Fruit fly (Drosophila melanogaster) whole organism, embryonic: ENCODE measurements around the gene Osi14.

ENCODE experiments used
- Aef1 ChIP-seq: fragments of 200-800 bp; sonication (Bioruptor generic); IDR thresholded peaks from 3 replicates; pipeline ENCODE4 v1.3.6; 2022; ENCODE audit warnings: missing biosample characterization, missing genetic modification characterization
- Atf-2 ChIP-seq: fragments of 200-800 bp; sonication (Bioruptor generic); optimal IDR thresholded peaks from 2 replicates; lab custom pipeline; 2016; ENCODE audit warnings: missing biosample characterization, missing genetic modification characterization
- Blimp-1 ChIP-seq: fragments of 200-800 bp; sonication (Bioruptor generic); optimal IDR thresholded peaks from 3 replicates; lab custom pipeline; 2018; ENCODE audit warnings: missing biosample characterization, missing genetic modification characterization, mild to moderate bottlenecking, moderate library complexity, missing genetic modification reagents
- CG1024 ChIP-seq: fragments of 200-800 bp; sonication (Bioruptor generic); IDR thresholded peaks from 2 replicates; pipeline ENCODE4 v1.3.6; 2022; ENCODE audit warnings: missing biosample characterization, missing genetic modification characterization
- CG11695 ChIP-seq: fragments of 200-800 bp; sonication (Bioruptor generic); IDR thresholded peaks from 3 replicates; pipeline ENCODE4 v1.3.6; 2022; ENCODE audit warnings: missing biosample characterization, missing genetic modification characterization
- CG12104 ChIP-seq: fragments of 200-800 bp; sonication (Bioruptor generic); optimal IDR thresholded peaks from 3 replicates; lab custom pipeline; 2016; ENCODE audit warnings: missing biosample characterization, missing genetic modification characterization
- CG12219 ChIP-seq: fragments of 200-800 bp; sonication (Bioruptor generic); optimal IDR thresholded peaks from 3 replicates; lab custom pipeline; 2018; ENCODE audit warnings: missing biosample characterization, mild to moderate bottlenecking, missing genetic modification characterization
- CG12659 ChIP-seq: fragments of 200-800 bp; sonication (Bioruptor generic); optimal IDR thresholded peaks from 3 replicates; lab custom pipeline; 2017; ENCODE audit warnings: mild to moderate bottlenecking, missing biosample characterization, missing genetic modification reagents, missing genetic modification characterization
- CG13296 ChIP-seq: fragments of 200-800 bp; sonication (Bioruptor generic); optimal IDR thresholded peaks from 3 replicates; lab custom pipeline; 2018; ENCODE audit warnings: missing biosample characterization, mild to moderate bottlenecking, missing genetic modification characterization
- CG14860 ChIP-seq: fragments of 200-800 bp; sonication (Bioruptor generic); IDR thresholded peaks from 3 replicates; pipeline ENCODE4 v1.3.6; 2022; ENCODE audit warnings: missing biosample characterization, missing genetic modification characterization; ENCODE audit not compliant: partially characterized antibody
- CG15073 ChIP-seq: fragments of 200-800 bp; sonication (Bioruptor generic); optimal IDR thresholded peaks from 2 replicates; lab custom pipeline; 2016; ENCODE audit warnings: missing biosample characterization, missing genetic modification characterization
- CG1529 ChIP-seq: fragments of 200-800 bp; sonication (Bioruptor generic); optimal IDR thresholded peaks from 3 replicates; lab custom pipeline; 2018; ENCODE audit warnings: missing biosample characterization, missing genetic modification characterization
- CG15601 ChIP-seq: fragments of 200-800 bp; sonication (Bioruptor generic); optimal IDR thresholded peaks from 3 replicates; lab custom pipeline; 2019; ENCODE audit warnings: missing biosample characterization, mild to moderate bottlenecking, missing genetic modification characterization, moderate library complexity
- CG1602 ChIP-seq: fragments of 200-800 bp; sonication (Bioruptor generic); optimal IDR thresholded peaks from 3 replicates; lab custom pipeline; 2016; ENCODE audit warnings: missing biosample characterization, missing genetic modification characterization
- CG1603 ChIP-seq: fragments of 200-800 bp; sonication (Bioruptor generic); optimal IDR thresholded peaks from 2 replicates; lab custom pipeline; 2019; ENCODE audit warnings: missing biosample characterization, mild to moderate bottlenecking, missing genetic modification characterization, moderate library complexity
- CG17568 ChIP-seq: fragments of 200-800 bp; sonication (Bioruptor generic); optimal IDR thresholded peaks from 2 replicates; lab custom pipeline; 2018; ENCODE audit warnings: missing biosample characterization, mild to moderate bottlenecking, missing genetic modification characterization, moderate library complexity
- CG1792 ChIP-seq: fragments of 200-800 bp; sonication (Bioruptor generic); optimal IDR thresholded peaks from 2 replicates; lab custom pipeline; 2016; ENCODE audit warnings: missing biosample characterization, missing genetic modification characterization
- CG1832 ChIP-seq: fragments of 200-800 bp; sonication (Bioruptor generic); optimal IDR thresholded peaks from 2 replicates; lab custom pipeline; 2017; ENCODE audit warnings: missing biosample characterization, mild to moderate bottlenecking, missing genetic modification characterization, inconsistent platforms
- CG18764 ChIP-seq: fragments of 200-800 bp; sonication (Bioruptor generic); optimal IDR thresholded peaks from 3 replicates; lab custom pipeline; 2016; ENCODE audit warnings: missing biosample characterization, missing genetic modification characterization
- CG2199 ChIP-seq: fragments of 200-800 bp; sonication (Bioruptor generic); IDR thresholded peaks from 3 replicates; pipeline ENCODE4 v1.3.6; 2022; ENCODE audit warnings: missing biosample characterization, missing genetic modification characterization
- CG2712 ChIP-seq: fragments of 200-800 bp; optimal IDR thresholded peaks from 3 replicates; lab custom pipeline; 2019; ENCODE audit warnings: missing biosample characterization, mild to moderate bottlenecking, missing genetic modification characterization, moderate library complexity
- CG2889 ChIP-seq: fragments of 200-800 bp; sonication (Bioruptor generic); IDR thresholded peaks from 3 replicates; pipeline ENCODE4 v1.3.6; 2022; ENCODE audit warnings: missing biosample characterization, missing genetic modification characterization
- CG34376 ChIP-seq: fragments of 200-800 bp; sonication (Bioruptor generic); optimal IDR thresholded peaks from 2 replicates; lab custom pipeline; 2018; ENCODE audit warnings: missing biosample characterization, mild to moderate bottlenecking, missing genetic modification characterization
- CG4328 ChIP-seq: fragments of 200-800 bp; sonication (Bioruptor generic); optimal IDR thresholded peaks from 3 replicates; lab custom pipeline; 2017; ENCODE audit warnings: missing biosample characterization, missing genetic modification reagents, missing genetic modification characterization
- CG6175 ChIP-seq: fragments of 200-800 bp; sonication (Bioruptor generic); IDR thresholded peaks from 3 replicates; pipeline ENCODE4 v1.3.6; 2022; ENCODE audit warnings: missing biosample characterization, missing genetic modification characterization
- CG6765 ChIP-seq: fragments of 200-800 bp; sonication (Bioruptor generic); optimal IDR thresholded peaks from 3 replicates; lab custom pipeline; 2017; ENCODE audit warnings: missing biosample characterization, mild to moderate bottlenecking, missing genetic modification characterization
- CG7271 ChIP-seq: fragments of 200-800 bp; sonication (Bioruptor generic); optimal IDR thresholded peaks from 2 replicates; lab custom pipeline; 2018; ENCODE audit warnings: missing biosample characterization, mild to moderate bottlenecking, missing genetic modification characterization, moderate library complexity
- CG7372 ChIP-seq: fragments of 200-800 bp; sonication (Bioruptor generic); IDR thresholded peaks from 2 replicates; pipeline ENCODE4 v1.3.6; 2022; ENCODE audit warnings: missing biosample characterization, missing genetic modification characterization
- CG9609 ChIP-seq: fragments of 200-800 bp; sonication (Bioruptor generic); optimal IDR thresholded peaks from 3 replicates; lab custom pipeline; 2016; ENCODE audit warnings: missing biosample characterization, missing genetic modification characterization
- CG9932 ChIP-seq: fragments of 200-800 bp; sonication (Bioruptor generic); IDR thresholded peaks from 2 replicates; pipeline ENCODE4 v1.3.6; 2022; ENCODE audit warnings: missing biosample characterization, missing genetic modification characterization
- CHES-1-like ChIP-seq: fragments of 200-800 bp; sonication (Bioruptor generic); optimal IDR thresholded peaks from 2 replicates; lab custom pipeline; 2016; ENCODE audit warnings: missing biosample characterization, missing genetic modification characterization
- Mad ChIP-seq: fragments of 200-800 bp; sonication (Bioruptor generic); optimal IDR thresholded peaks from 2 replicates; lab custom pipeline; 2016; ENCODE audit warnings: missing biosample characterization, missing genetic modification characterization
- Side ChIP-seq: fragments of 200-800 bp; sonication (Bioruptor generic); optimal IDR thresholded peaks from 2 replicates; lab custom pipeline; 2016; ENCODE audit warnings: missing biosample characterization, missing genetic modification characterization
- TFAM ChIP-seq: fragments of 200-800 bp; sonication (Bioruptor generic); optimal IDR thresholded peaks from 2 replicates; lab custom pipeline; 2017; ENCODE audit warnings: missing biosample characterization, missing genetic modification characterization, inconsistent platforms
- Tbp ChIP-seq: fragments of >200 bp; optimal IDR thresholded peaks from 2 replicates; lab custom pipeline; 2018; ENCODE audit warnings: missing biosample characterization, missing genetic modification characterization
- crol ChIP-seq: fragments of 200-800 bp; sonication (Bioruptor generic); IDR thresholded peaks from 2 replicates; pipeline ENCODE4 v1.3.6; 2022; ENCODE audit warnings: missing biosample characterization, missing genetic modification characterization
- dan ChIP-seq: fragments of 200-800 bp; sonication (Bioruptor generic); IDR thresholded peaks from 2 replicates; pipeline ENCODE4 v1.3.6; 2022; ENCODE audit warnings: missing biosample characterization, missing genetic modification characterization
- en ChIP-seq: fragments of 200-800 bp; sonication (Bioruptor generic); optimal IDR thresholded peaks from 2 replicates; lab custom pipeline; 2016; ENCODE audit warnings: missing biosample characterization, missing genetic modification characterization
- ewg ChIP-seq: fragments of 200-800 bp; sonication (Bioruptor generic); optimal IDR thresholded peaks from 3 replicates; lab custom pipeline; 2017; ENCODE audit warnings: mild to moderate bottlenecking, missing biosample characterization, missing genetic modification reagents, missing genetic modification characterization
- grn ChIP-seq: fragments of 200-800 bp; sonication (Bioruptor generic); optimal IDR thresholded peaks from 3 replicates; lab custom pipeline; 2017; ENCODE audit warnings: missing biosample characterization, missing genetic modification characterization
- ham ChIP-seq: fragments of 200-800 bp; sonication (Bioruptor generic); IDR thresholded peaks from 2 replicates; pipeline ENCODE4 v1.3.6; 2022; ENCODE audit warnings: missing biosample characterization, missing genetic modification characterization
- ind ChIP-seq: fragments of 200-800 bp; sonication (Bioruptor generic); optimal IDR thresholded peaks from 3 replicates; lab custom pipeline; 2016; ENCODE audit warnings: missing biosample characterization, missing genetic modification characterization
- jing ChIP-seq: fragments of 200-800 bp; sonication (Bioruptor generic); optimal IDR thresholded peaks from 2 replicates; lab custom pipeline; 2018; ENCODE audit warnings: missing biosample characterization, mild to moderate bottlenecking, missing genetic modification characterization
- lola ChIP-seq, 3 experiments: fragments of >200 bp in 2 of 3; fragments of 200-800 bp in 1 of 3; sonication (Bioruptor generic) in 1 of 3; optimal IDR thresholded peaks; 2 replicates each; lab custom pipeline; 2017 to 2019; ENCODE audit warnings: missing biosample characterization in 3 of 3, missing genetic modification characterization in 3 of 3, mild to moderate bottlenecking in 1 of 3, moderate library complexity in 1 of 3
- nerfin-1 ChIP-seq: fragments of 200-800 bp; sonication (Bioruptor generic); optimal IDR thresholded peaks from 3 replicates; lab custom pipeline; 2019; ENCODE audit warnings: missing biosample characterization, mild to moderate bottlenecking, missing genetic modification characterization, moderate library complexity
- pan ChIP-seq, 4 experiments: fragments of >200 bp in 3 of 4; fragments of 200-800 bp in 1 of 4; sonication (Bioruptor generic) in 1 of 4; optimal IDR thresholded peaks in 3 of 4; IDR thresholded peaks in 1 of 4; 2 replicates each; pipeline versions ENCODE4 v1.3.6 to Lab custom; 2017 to 2022; ENCODE audit warnings: missing biosample characterization in 2 of 4, missing genetic modification characterization in 2 of 4, mixed read lengths in 1 of 4
- run ChIP-seq: fragments of 200-800 bp; sonication (Bioruptor generic); optimal IDR thresholded peaks from 3 replicates; lab custom pipeline; 2018; ENCODE audit warnings: missing biosample characterization, mild to moderate bottlenecking, missing genetic modification characterization
- sens ChIP-seq: fragments of 200-800 bp; sonication (Bioruptor generic); peaks from one replicate; lab custom pipeline; 2016; ENCODE audit warnings: missing biosample characterization, missing genetic modification characterization
- shn ChIP-seq: fragments of 200-800 bp; sonication (Bioruptor generic); optimal IDR thresholded peaks from 3 replicates; lab custom pipeline; 2016; ENCODE audit warnings: missing biosample characterization, missing genetic modification characterization
- slbo ChIP-seq: fragments of 200-800 bp; sonication (Bioruptor generic); IDR thresholded peaks from 2 replicates; pipeline ENCODE4 v1.3.6; 2022; ENCODE audit warnings: missing biosample characterization, missing genetic modification characterization
- tgo ChIP-seq: fragments of 200-800 bp; sonication (Bioruptor generic); IDR thresholded peaks from 3 replicates; pipeline ENCODE4 v1.3.6; 2022; ENCODE audit warnings: missing biosample characterization, missing genetic modification characterization
- toy ChIP-seq: fragments of 200-800 bp; sonication (Bioruptor generic); IDR thresholded peaks from 2 replicates; pipeline ENCODE4 v1.3.6; 2022; ENCODE audit warnings: missing biosample characterization, missing genetic modification characterization

Gene Osi14

DNA sequence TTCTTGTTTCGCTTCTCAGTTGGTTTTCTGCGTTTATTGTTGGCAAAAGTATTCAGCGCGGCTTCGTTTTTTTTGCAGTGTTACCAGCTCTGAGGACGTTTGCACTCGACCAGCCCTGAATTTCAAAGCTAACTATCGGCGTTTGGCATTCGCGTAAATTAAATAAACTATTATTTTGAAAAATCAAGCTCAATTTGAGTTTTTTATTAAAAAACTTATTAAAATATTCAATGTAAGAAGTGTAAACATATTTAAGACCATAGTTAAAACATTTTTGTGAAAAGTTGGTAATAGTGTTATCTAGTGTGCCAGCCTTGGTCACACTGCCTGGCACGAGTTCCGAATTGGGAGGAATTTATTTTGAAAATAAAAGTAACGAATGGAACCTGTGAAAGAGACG is 46.9 kb downstream of the Osi14 start, which contains the start of the genes SmD2 and CG18048 (continued):
- TF ChIP-seq CG1529 (GFP tag; lab: Kevin White, UChicago): no peak
- no peak for TF ChIP-seq CG12219 (GFP tag; lab: Kevin White, UChicago)
- TF ChIP-seq CG18764 (GFP tag; lab: Kevin White, UChicago): no peak
- TF ChIP-seq toy: no peak
- peak; percentile 30; the same call in 1 of the 2 replicates for TF ChIP-seq CG9932 (GFP tag; lab: Robert Waterston, UW)
- TF ChIP-seq nerfin-1: peak; percentile 68
- no peak for TF ChIP-seq CG1832 (GFP tag; lab: Kevin White, UChicago)
- TF ChIP-seq jing (GFP tag; lab: Kevin White, UChicago): no peak
- no peak for TF ChIP-seq Mad (GFP tag; lab: Kevin White, UChicago)
- TF ChIP-seq shn: no peak
- no peak for TF ChIP-seq Side
- no peak for TF ChIP-seq CG6175 (GFP tag; lab: Robert Waterston, UW)
- peak; percentile 6 for TF ChIP-seq CHES-1-like (GFP tag; lab: Kevin White, UChicago)
- TF ChIP-seq Blimp-1 (GFP tag; lab: Kevin White, UChicago): peak; percentile 4
- TF ChIP-seq CG15073: no peak
- no peak for TF ChIP-seq CG1792 (GFP tag; lab: Kevin White, UChicago)
- TF ChIP-seq en (GFP tag; lab: Kevin White, UChicago): no peak
- TF ChIP-seq CG2889 (GFP tag; lab: Robert Waterston, UW): no peak
- no peak for TF ChIP-seq CG2199
- TF ChIP-seq crol: no peak
- TF ChIP-seq grn: no peak
- no peak for TF ChIP-seq CG34376 (GFP tag; lab: Kevin White, UChicago)
- 0 out of 3 replicates have a peak, but pooled peaks have one; percentile 52 for TF ChIP-seq CG14860
- no peak for TF ChIP-seq CG13296 (GFP tag; lab: Kevin White, UChicago)
- no peak for TF ChIP-seq CG1602 (GFP tag; lab: Kevin White, UChicago)
- no peak for TF ChIP-seq dan (GFP tag; lab: Robert Waterston, UW)
- no peak for TF ChIP-seq CG4328
- no peak for TF ChIP-seq ewg (GFP tag; lab: Kevin White, UChicago)
- TF ChIP-seq CG1603: peak; percentile 13
- TF ChIP-seq CG2712 (tag; lab: Kevin White, UChicago): peak; percentile 54
- no peak for TF ChIP-seq Aef1 (GFP tag; lab: Robert Waterston, UW)
- peak; percentile 27 for TF ChIP-seq sens (GFP tag; lab: Kevin White, UChicago)
- peak in 1 of 3 experiments; percentile 10 for TF ChIP-seq lola (GFP tag; optimal IDR thresholded peaks at IDR 0.05; lab: Kevin White, UChicago)
- no peak for TF ChIP-seq CG1024
- peak; percentile 47 for TF ChIP-seq CG12659 (GFP tag; lab: Kevin White, UChicago)
- no peak for TF ChIP-seq CG9609 (GFP tag; lab: Kevin White, UChicago)
- TF ChIP-seq CG7372 (GFP tag; lab: Robert Waterston, UW): no peak
- no peak for TF ChIP-seq ham
- no peak for TF ChIP-seq CG11695
- no peak for TF ChIP-seq ind
- no peak for TF ChIP-seq Atf-2
- TF ChIP-seq CG12104 (GFP tag; lab: Kevin White, UChicago): no peak
- TF ChIP-seq CG7271: no peak
- 0 out of 2 replicates have a peak, but pooled peaks have one; percentile 6 for TF ChIP-seq slbo (GFP tag; lab: Robert Waterston, UW)
- no peak for TF ChIP-seq pan (optimal IDR thresholded peaks at IDR 0.05; lab: Kevin White, UChicago)
- TF ChIP-seq pan (GFP tag; optimal IDR thresholded peaks at IDR 0.05 in 1 of 2, IDR thresholded peaks at IDR 0.05 in 1 of 2): no peak
- TF ChIP-seq CG15601 (tag; lab: Kevin White, UChicago): no peak
- no peak for TF ChIP-seq run (tag; lab: Kevin White, UChicago)
- TF ChIP-seq CG17568: no peak
- TF ChIP-seq CG6765 (GFP tag; lab: Kevin White, UChicago): no peak
- no peak for TF ChIP-seq Tbp (GFP tag; lab: Kevin White, UChicago)
- TF ChIP-seq tgo: no peak
- TF ChIP-seq TFAM (GFP tag; lab: Kevin White, UChicago): no peak
